Worm (Caenorhabditis elegans): Measurements from ENCODE around the gene sru-4.

The sru-4 gene

DNA sequence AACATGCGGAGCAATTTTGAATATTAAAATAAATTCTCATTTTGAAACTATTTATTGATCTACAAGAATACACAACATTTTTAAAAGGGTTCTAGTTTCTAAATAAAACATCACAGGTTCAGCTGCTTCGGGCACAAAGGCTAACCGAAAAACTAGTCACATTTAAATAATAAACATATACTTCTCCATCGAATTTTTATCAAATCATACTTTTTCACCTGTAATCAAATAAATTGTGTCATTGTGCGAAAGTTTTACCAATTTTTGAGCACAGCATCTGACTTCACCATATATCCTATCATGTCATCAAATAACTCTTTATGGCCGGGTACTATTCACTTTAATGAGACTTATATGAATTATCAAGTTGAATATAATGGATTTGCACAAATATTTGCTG, 7.9 kb upstream of the sru-4 start, which contains the start of gene sru-6:
Gene sru-6, plus strand, starts transcription at position 301 of the 400 bp plus-strand sequence.
- TF ChIP-seq sem-2 (GFP tag; optimal IDR thresholded peaks at IDR 0.05) (no peak), unc-39 (tag; optimal IDR thresholded peaks at IDR 0.05) (no peak), ztf-11 (tag; optimal IDR thresholded peaks at IDR 0.05) (no peak), mep-1 (tag; optimal IDR thresholded peaks at IDR 0.05) (no peak), drap-1 (GFP tag; optimal IDR thresholded peaks at IDR 0.05) (no peak), lsy-2 (tag; optimal IDR thresholded peaks at IDR 0.05) (no peak), blmp-1 (tag; optimal IDR thresholded peaks at IDR 0.05) (no peak), ceh-43 (GFP tag; optimal IDR thresholded peaks at IDR 0.05) (no peak), lin-32 (GFP tag; optimal IDR thresholded peaks at IDR 0.05) (no peak), nhr-28 (tag; optimal IDR thresholded peaks at IDR 0.05) (no peak), unc-62 (GFP tag; optimal IDR thresholded peaks at IDR 0.05) (no peak), mls-2 (tag; optimal IDR thresholded peaks at IDR 0.05) (no peak), tbx-8 (GFP tag; optimal IDR thresholded peaks at IDR 0.05) (no peak)

DNA sequence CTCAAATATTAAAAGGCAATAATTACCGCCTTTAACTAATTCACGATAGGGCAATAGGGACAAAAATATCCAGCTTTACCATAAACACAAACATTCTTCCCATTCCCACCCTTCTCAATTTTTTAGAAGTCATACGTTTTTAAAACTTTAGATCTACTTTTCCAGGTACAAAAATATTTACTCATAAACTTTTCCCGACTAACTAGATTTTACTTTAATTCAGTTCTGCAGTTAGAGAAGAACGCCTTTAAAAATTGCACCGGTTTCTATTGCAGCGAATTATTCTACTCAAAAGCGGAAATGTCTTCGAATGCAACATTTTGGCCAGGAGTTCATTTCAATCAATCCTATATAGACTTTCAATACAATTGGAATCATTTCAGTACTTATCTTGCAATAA, 1.9 kb upstream of the sru-4 start, which contains the start of gene sru-3:
Gene sru-3, plus strand, starts transcription at position 301 of the 400 bp plus-strand sequence.
- TF ChIP-seq mls-2 (tag; optimal IDR thresholded peaks at IDR 0.05): no peak
- TF ChIP-seq ceh-39 (tag; optimal IDR thresholded peaks at IDR 0.05): no peak
- no peak for TF ChIP-seq nhr-237 (tag; optimal IDR thresholded peaks at IDR 0.05)
- TF ChIP-seq cnd-1 (tag; optimal IDR thresholded peaks at IDR 0.05): no peak
- no peak for TF ChIP-seq snpc-4 (tag; optimal IDR thresholded peaks at IDR 0.05)
- TF ChIP-seq elt-1 (tag; optimal IDR thresholded peaks at IDR 0.05; ENCODE audit: borderline replicate concordance, insufficient read depth): no peak
- TF ChIP-seq drap-1 (GFP tag; optimal IDR thresholded peaks at IDR 0.05): no peak
- no peak for TF ChIP-seq ceh-43 (GFP tag; optimal IDR thresholded peaks at IDR 0.05)
- TF ChIP-seq pha-4 (tag; optimal IDR thresholded peaks at IDR 0.05): no peak
- TF ChIP-seq sptf-1 (tag; optimal IDR thresholded peaks at IDR 0.05): no peak
- no peak for TF ChIP-seq nhr-12 (tag; optimal IDR thresholded peaks at IDR 0.05)
- TF ChIP-seq lin-13 (tag; optimal IDR thresholded peaks at IDR 0.05): no peak
- TF ChIP-seq mep-1 (tag; optimal IDR thresholded peaks at IDR 0.05): no peak
- TF ChIP-seq flh-1 (GFP tag; optimal IDR thresholded peaks at IDR 0.05): no peak
- no peak for TF ChIP-seq ztf-11 (tag; optimal IDR thresholded peaks at IDR 0.05)
- TF ChIP-seq M03D4.4 (tag; optimal IDR thresholded peaks at IDR 0.05): no peak
- TF ChIP-seq blmp-1 (tag; optimal IDR thresholded peaks at IDR 0.05): no peak
- no peak for TF ChIP-seq nhr-76 (tag; optimal IDR thresholded peaks at IDR 0.05)
- TF ChIP-seq mab-5 (tag; optimal IDR thresholded peaks at IDR 0.05): no peak
- no peak for TF ChIP-seq elt-3 (tag; optimal IDR thresholded peaks at IDR 0.05)

DNA sequence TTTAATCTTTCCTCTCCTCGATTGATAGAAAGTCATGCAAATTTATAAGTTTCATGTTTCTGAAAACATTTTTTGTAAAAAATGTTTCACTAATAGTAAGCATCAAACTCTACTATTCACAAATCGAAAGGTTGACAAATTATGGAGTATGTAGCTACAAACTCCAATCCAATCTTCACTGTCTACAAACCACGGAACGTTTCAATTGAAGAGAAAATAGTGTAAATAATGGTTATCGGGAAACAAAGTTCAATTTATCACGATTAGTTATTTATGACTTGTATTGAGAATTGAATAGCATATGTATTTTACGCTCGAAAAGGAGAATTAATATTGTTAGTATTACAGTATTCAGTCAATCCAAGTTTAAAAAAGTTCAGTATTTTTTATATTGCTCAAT, 1.4 kb downstream of the sru-4 start:
- TF ChIP-seq ceh-43 (GFP tag; optimal IDR thresholded peaks at IDR 0.05) (no peak), drap-1 (GFP tag; optimal IDR thresholded peaks at IDR 0.05) (no peak), ztf-11 (tag; optimal IDR thresholded peaks at IDR 0.05) (no peak), M03D4.4 (tag; optimal IDR thresholded peaks at IDR 0.05) (no peak), pha-4 (tag; optimal IDR thresholded peaks at IDR 0.05) (no peak), lin-13 (tag; optimal IDR thresholded peaks at IDR 0.05) (no peak), unc-62 (GFP tag; optimal IDR thresholded peaks at IDR 0.05) (no peak), ceh-83 (GFP tag; optimal IDR thresholded peaks at IDR 0.05) (no peak), nhr-237 (tag; optimal IDR thresholded peaks at IDR 0.05) (no peak), elt-1 (tag; optimal IDR thresholded peaks at IDR 0.05; ENCODE audit: borderline replicate concordance, insufficient read depth) (no peak), tbx-8 (GFP tag; optimal IDR thresholded peaks at IDR 0.05) (no peak), flh-1 (GFP tag; optimal IDR thresholded peaks at IDR 0.05) (no peak), ces-1 (GFP tag; optimal IDR thresholded peaks at IDR 0.05) (no peak)

DNA sequence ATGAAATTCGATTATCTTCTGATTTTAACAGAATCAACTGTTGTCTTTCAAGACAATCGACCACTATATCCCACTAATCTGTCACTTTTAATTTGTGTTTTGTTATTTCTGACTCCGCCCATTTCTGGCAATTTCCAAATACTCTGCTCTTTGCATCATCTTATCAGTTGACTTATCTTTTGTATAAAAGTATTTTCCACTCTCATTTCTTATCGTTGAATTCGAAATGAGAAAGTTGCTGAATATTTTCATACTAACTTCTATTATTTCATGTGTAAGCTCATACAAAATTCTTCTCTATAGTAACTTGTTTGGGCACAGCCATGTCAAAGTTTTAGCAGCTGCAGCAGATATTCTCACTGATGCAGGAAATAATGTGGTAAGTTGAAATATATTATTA, 1.9 kb downstream of the sru-4 start, which contains the start of gene ugt-21:
Gene ugt-21, plus strand, starts transcription at position 212 of the 400 bp plus-strand sequence.
- no peak for TF ChIP-seq ces-1 (GFP tag; optimal IDR thresholded peaks at IDR 0.05)
- TF ChIP-seq M03D4.4 (tag; optimal IDR thresholded peaks at IDR 0.05): no peak
- TF ChIP-seq unc-39 (tag; optimal IDR thresholded peaks at IDR 0.05): no peak
- no peak for TF ChIP-seq unc-120 (tag; optimal IDR thresholded peaks at IDR 0.05; ENCODE audit: poor library complexity, severe bottlenecking)
- TF ChIP-seq ceh-83 (GFP tag; optimal IDR thresholded peaks at IDR 0.05): no peak
- TF ChIP-seq ceh-39 (tag; optimal IDR thresholded peaks at IDR 0.05): no peak
- TF ChIP-seq nhr-237 (tag; optimal IDR thresholded peaks at IDR 0.05): no peak
- no peak for TF ChIP-seq blmp-1 (tag; optimal IDR thresholded peaks at IDR 0.05)
- TF ChIP-seq mep-1 (tag; optimal IDR thresholded peaks at IDR 0.05): no peak

DNA sequence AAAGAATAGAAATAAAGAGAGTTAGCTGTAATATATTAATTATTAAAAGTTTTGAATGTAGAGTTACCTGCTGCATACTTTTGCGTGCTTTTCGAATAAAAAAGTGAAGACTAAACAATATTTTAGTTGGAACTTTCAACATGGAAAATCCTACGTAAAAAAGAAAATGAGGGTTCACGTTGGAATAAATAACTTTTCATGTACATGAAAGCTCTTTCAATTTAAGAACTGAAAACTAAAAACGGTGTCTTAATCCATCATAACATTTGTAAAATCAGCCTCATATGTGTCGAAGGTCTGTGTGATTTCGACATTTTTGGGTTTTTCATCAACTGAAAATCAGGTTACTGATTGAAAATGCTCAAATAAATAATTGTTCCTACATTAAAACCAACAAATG, 8.1 kb downstream of the sru-4 start, which contains the start of gene ttr-9:
Gene ttr-9, minus strand, starts transcription at position 101 of the 400 bp plus-strand sequence.
- no peak for TF ChIP-seq bed-3 (GFP tag; optimal IDR thresholded peaks at IDR 0.05)
